Worm (Caenorhabditis elegans): ENCODE results near the gene cec-2.

ce11 chrIV:1170408-1170807 lies at the start of gene cec-2:
- TF ChIP-seq ceh-82 (tag; optimal IDR thresholded peaks at IDR 0.05) (no peak), ama-1 (optimal IDR thresholded peaks at IDR 0.05) (no peak), ZK546.5 (tag; optimal IDR thresholded peaks at IDR 0.05) (no peak)
